Fruit fly (Drosophila melanogaster): Measurements from ENCODE around the gene CG9044.
A peak's percentile ranks its signal among the peaks of the same experiment; 100 is the strongest.

dm6 chr2L:5944305-5945282 lies 4.7 kb upstream of the CG9044 start:
- TF ChIP-seq Hr39 (GFP tag; optimal IDR thresholded peaks at IDR 0.05) (no peak), CG6276 (GFP tag; optimal IDR thresholded peaks at IDR 0.05) (no peak), Eip93F (GFP tag; optimal IDR thresholded peaks at IDR 0.05) (peak; percentile 10), CG16779 (tag; optimal IDR thresholded peaks at IDR 0.05) (peak; percentile 58), fd85E (GFP tag; optimal IDR thresholded peaks at IDR 0.05) (no peak), vri (GFP tag; optimal IDR thresholded peaks at IDR 0.05) (peak; percentile 58)
